Worm (Caenorhabditis elegans): ENCODE data around the gene F07G11.3.
"Not testable (repeated sequence)": the region's sequence is repeated elsewhere in the genome, so short reads cannot be mapped to it uniquely, and the experiment has no call there.

DNA sequence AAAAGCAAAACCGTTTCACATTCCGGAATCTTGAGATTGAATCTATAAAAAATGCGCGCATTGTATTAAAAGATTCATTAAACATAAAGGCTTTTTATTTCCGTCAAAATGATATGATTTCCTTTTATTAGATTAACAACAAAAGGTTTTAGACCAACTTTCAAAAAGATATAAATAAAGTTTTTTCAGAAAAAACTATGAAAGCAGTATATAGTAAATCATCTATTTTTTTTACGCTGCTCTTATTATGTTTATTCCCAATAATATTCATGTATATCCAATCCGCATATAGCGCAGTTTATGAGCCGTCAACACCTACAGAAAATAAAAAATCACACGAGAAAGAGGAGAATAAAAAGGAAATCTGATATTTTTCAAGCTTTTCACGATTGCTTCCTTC, 5.9 kb downstream of the F07G11.3 start, which contains the start of gene F07G11.2:
- TF ChIP-seq nhr-28 (tag; optimal IDR thresholded peaks at IDR 0.05); jun-1 (tag; optimal IDR thresholded peaks at IDR 0.05); lin-13 (GFP tag; optimal IDR thresholded peaks at IDR 0.05); fkh-10 (GFP tag; optimal IDR thresholded peaks at IDR 0.05); nhr-11 (tag; optimal IDR thresholded peaks at IDR 0.05): not testable (repeated sequence)

Data from whole organism, L1 larva.